Worm (Caenorhabditis elegans) whole organism, mixed stage, embryonic: ENCODE results near the gene rfp-1.

ENCODE experiments used
- elt-3 ChIP-seq: fragments of 150-350 bp; optimal IDR thresholded peaks from 2 replicates; lab custom pipeline; 2014; ENCODE audit warnings: missing biosample characterization, missing genetic modification characterization
- flh-1 ChIP-seq: fragments of 200-800 bp; sonication (Bioruptor generic); optimal IDR thresholded peaks from 2 replicates; lab custom pipeline; 2018; ENCODE audit warnings: mild to moderate bottlenecking, missing genetic modification characterization, moderate library complexity, missing compliant biosample characterization
- hlh-1 ChIP-seq: fragments of 150-350 bp; optimal IDR thresholded peaks from 2 replicates; lab custom pipeline; 2014; ENCODE audit warnings: missing biosample characterization, missing genetic modification reagents, missing genetic modification characterization
- lin-13 ChIP-seq: fragments of 150-350 bp; optimal IDR thresholded peaks from 2 replicates; lab custom pipeline; 2014; ENCODE audit warnings: missing biosample characterization, missing genetic modification characterization
- lin-32 ChIP-seq: fragments of 200-800 bp; sonication (Bioruptor generic); optimal IDR thresholded peaks from 2 replicates; lab custom pipeline; 2018; ENCODE audit warnings: mild to moderate bottlenecking, missing genetic modification characterization, missing compliant biosample characterization
- mep-1 ChIP-seq: fragments of 150-350 bp; optimal IDR thresholded peaks from 2 replicates; lab custom pipeline; 2017; ENCODE audit warnings: missing biosample characterization, missing genetic modification reagents, missing genetic modification characterization, inconsistent platforms
- nhr-237 ChIP-seq: fragments of 150-350 bp; optimal IDR thresholded peaks from 2 replicates; lab custom pipeline; 2014; ENCODE audit warnings: missing biosample characterization, missing genetic modification characterization
- nhr-28 ChIP-seq: fragments of 150-350 bp; optimal IDR thresholded peaks from 2 replicates; lab custom pipeline; 2014; ENCODE audit warnings: missing biosample characterization, missing genetic modification characterization
- nhr-76 ChIP-seq: sonication (generic microtip); optimal IDR thresholded peaks from 2 replicates; lab custom pipeline; 2017; ENCODE audit warnings: missing biosample characterization, missing genetic modification characterization
- sem-2 ChIP-seq: fragments of 200-800 bp; sonication (Bioruptor generic); optimal IDR thresholded peaks from 2 replicates; lab custom pipeline; 2018; ENCODE audit warnings: mild to moderate bottlenecking, missing genetic modification characterization, missing compliant biosample characterization
- snpc-4 ChIP-seq: fragments of 150-350 bp; optimal IDR thresholded peaks from 2 replicates; lab custom pipeline; 2014; ENCODE audit warnings: missing biosample characterization, missing genetic modification characterization
- unc-39 ChIP-seq: fragments of 150-350 bp; optimal IDR thresholded peaks from 2 replicates; lab custom pipeline; 2014; ENCODE audit warnings: missing biosample characterization, missing genetic modification characterization
- unc-62 ChIP-seq: fragments of 150-350 bp; optimal IDR thresholded peaks from 2 replicates; lab custom pipeline; 2014; ENCODE audit warnings: missing biosample characterization, missing genetic modification reagents, missing genetic modification characterization

DNA sequence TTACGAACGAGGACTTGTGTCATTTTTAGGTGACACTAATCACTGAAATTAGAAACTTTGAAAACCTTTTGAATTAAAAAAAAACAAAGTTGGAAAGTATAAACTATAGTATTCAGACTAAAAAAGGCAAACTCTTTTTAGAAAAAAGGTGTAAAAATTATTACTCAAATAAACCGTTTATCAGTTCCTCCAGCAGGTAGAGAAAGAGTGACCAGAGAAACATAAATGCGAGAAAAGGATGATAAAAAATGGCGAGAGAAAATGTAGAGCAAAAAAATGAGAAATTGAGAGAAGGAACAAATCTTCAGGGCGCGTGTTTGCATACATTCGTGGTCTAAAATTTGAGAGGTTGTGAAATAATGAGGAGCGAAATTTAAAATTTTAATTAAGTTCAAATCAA is 43.5 kb downstream of the rfp-1 start, which contains the start of gene lap-1:
- TF ChIP-seq snpc-4 (tag; lab: Kevin White, UChicago) (no peak), sem-2 (GFP tag; lab: Kevin White, UChicago) (no peak), hlh-1 (tag; lab: Kevin White, UChicago) (no peak), unc-62 (GFP tag; lab: Kevin White, UChicago) (no peak), mep-1 (tag; lab: Kevin White, UChicago) (no peak), lin-32 (GFP tag; lab: Kevin White, UChicago) (no peak), flh-1 (no peak), unc-39 (tag; lab: Kevin White, UChicago) (no peak), nhr-28 (tag; lab: Kevin White, UChicago) (no peak), nhr-237 (no peak), elt-3 (no peak), nhr-76 (no peak), lin-13 (tag; lab: Kevin White, UChicago) (no peak)
